Fruit fly (Drosophila melanogaster) whole organism, embryonic: ENCODE data around the gene CG4133.
A peak's percentile ranks its signal among the peaks of the same experiment; 100 is the strongest.

Experiments
- B-H2 ChIP-seq: fragments of 200-800 bp; sonication (Bioruptor generic); optimal IDR thresholded peaks from 2 replicates; lab custom pipeline; 2018; ENCODE audit warnings: missing biosample characterization, mild to moderate bottlenecking, missing genetic modification characterization
- CG11696 ChIP-seq: fragments of 200-800 bp; sonication (Bioruptor generic); IDR thresholded peaks from 2 replicates; pipeline ENCODE4 v1.3.6; 2022; ENCODE audit warnings: missing biosample characterization, missing genetic modification characterization
- CG12155 ChIP-seq: fragments of 200-800 bp; sonication (Bioruptor generic); optimal IDR thresholded peaks from 3 replicates; lab custom pipeline; 2016; ENCODE audit warnings: missing biosample characterization, missing genetic modification characterization
- CG12299 ChIP-seq: fragments of 200-800 bp; sonication (Bioruptor generic); optimal IDR thresholded peaks from 2 replicates; lab custom pipeline; 2018; ENCODE audit warnings: missing biosample characterization, mild to moderate bottlenecking, missing genetic modification characterization
- CG1603 ChIP-seq: fragments of 200-800 bp; sonication (Bioruptor generic); optimal IDR thresholded peaks from 2 replicates; lab custom pipeline; 2019; ENCODE audit warnings: missing biosample characterization, mild to moderate bottlenecking, missing genetic modification characterization, moderate library complexity
- CG16863 ChIP-seq: fragments of 200-800 bp; sonication (Bioruptor generic); optimal IDR thresholded peaks from 3 replicates; lab custom pipeline; 2016; ENCODE audit warnings: missing biosample characterization, missing genetic modification characterization
- CG17328 ChIP-seq: fragments of 200-800 bp; sonication (Bioruptor generic); IDR thresholded peaks from 2 replicates; pipeline ENCODE4 v1.3.6; 2022; ENCODE audit warnings: missing biosample characterization, missing genetic modification characterization
- CG17802 ChIP-seq: fragments of 200-800 bp; sonication (Bioruptor generic); optimal IDR thresholded peaks from 2 replicates; lab custom pipeline; 2018; ENCODE audit warnings: missing biosample characterization, mild to moderate bottlenecking, missing genetic modification characterization, moderate library complexity
- CG1792 ChIP-seq: fragments of 200-800 bp; sonication (Bioruptor generic); optimal IDR thresholded peaks from 2 replicates; lab custom pipeline; 2016; ENCODE audit warnings: missing biosample characterization, missing genetic modification characterization
- CG18011 ChIP-seq: fragments of 200-800 bp; sonication (Bioruptor generic); optimal IDR thresholded peaks from 2 replicates; lab custom pipeline; 2017; ENCODE audit warnings: missing biosample characterization, missing genetic modification characterization, mild to moderate bottlenecking, moderate library complexity, missing genotype
- CG2116 ChIP-seq: fragments of 200-800 bp; sonication (Bioruptor generic); optimal IDR thresholded peaks from 3 replicates; lab custom pipeline; 2018; ENCODE audit warnings: missing biosample characterization, mild to moderate bottlenecking, missing genetic modification characterization
- CG30403 ChIP-seq: fragments of 200-800 bp; sonication (Bioruptor generic); optimal IDR thresholded peaks from 3 replicates; lab custom pipeline; 2016; ENCODE audit warnings: missing biosample characterization, missing genetic modification characterization
- CG3163 ChIP-seq: fragments of 200-800 bp; sonication (Bioruptor generic); optimal IDR thresholded peaks from 3 replicates; lab custom pipeline; 2016; ENCODE audit warnings: missing biosample characterization, missing genetic modification characterization
- CG32532 ChIP-seq: fragments of 200-800 bp; sonication (Bioruptor generic); IDR thresholded peaks from 2 replicates; pipeline ENCODE4 v1.3.6; 2022; ENCODE audit warnings: missing biosample characterization, missing genetic modification characterization
- CG3847 ChIP-seq: fragments of 200-800 bp; sonication (Bioruptor generic); IDR thresholded peaks from 2 replicates; pipeline ENCODE4 v1.3.6; 2022; ENCODE audit warnings: missing biosample characterization, missing genetic modification characterization
- CG6254 ChIP-seq: fragments of 200-800 bp; sonication (Bioruptor generic); optimal IDR thresholded peaks from 3 replicates; lab custom pipeline; 2017; ENCODE audit warnings: mild to moderate bottlenecking, missing biosample characterization, missing genetic modification reagents, missing genetic modification characterization
- CG6689 ChIP-seq: fragments of 200-800 bp; sonication (Bioruptor generic); IDR thresholded peaks from 2 replicates; pipeline ENCODE4 v1.3.6; 2022; ENCODE audit warnings: missing biosample characterization, missing genetic modification characterization
- CG7745 ChIP-seq: fragments of 200-800 bp; sonication (Bioruptor generic); optimal IDR thresholded peaks from 2 replicates; lab custom pipeline; 2018; ENCODE audit warnings: missing biosample characterization, mild to moderate bottlenecking, missing genetic modification characterization, moderate library complexity
- CG8281 ChIP-seq: fragments of 200-800 bp; sonication (Bioruptor generic); optimal IDR thresholded peaks from 2 replicates; lab custom pipeline; 2018; ENCODE audit warnings: missing biosample characterization, mild to moderate bottlenecking, missing genetic modification characterization, moderate library complexity
- CHES-1-like ChIP-seq: fragments of 200-800 bp; sonication (Bioruptor generic); optimal IDR thresholded peaks from 2 replicates; lab custom pipeline; 2016; ENCODE audit warnings: missing biosample characterization, missing genetic modification characterization
- CoRest ChIP-seq: fragments of 200-800 bp; sonication (Bioruptor generic); optimal IDR thresholded peaks from 3 replicates; lab custom pipeline; 2018; ENCODE audit warnings: missing biosample characterization, mild to moderate bottlenecking, missing genetic modification characterization, moderate library complexity
- Dek ChIP-seq: fragments of 200-800 bp; sonication (Bioruptor generic); optimal IDR thresholded peaks from 3 replicates; lab custom pipeline; 2019; ENCODE audit warnings: missing biosample characterization, mild to moderate bottlenecking, missing genetic modification characterization, moderate library complexity
- Dip2 ChIP-seq: fragments of 200-800 bp; sonication (Bioruptor generic); IDR thresholded peaks from 2 replicates; pipeline ENCODE4 v1.3.6; 2022; ENCODE audit warnings: missing biosample characterization, missing genetic modification characterization
- Elba2 ChIP-seq: fragments of 200-800 bp; sonication (Bioruptor generic); optimal IDR thresholded peaks from 3 replicates; lab custom pipeline; 2016; ENCODE audit warnings: missing biosample characterization, missing genetic modification characterization
- Gug ChIP-seq: fragments of 200-800 bp; sonication (Bioruptor generic); IDR thresholded peaks from 4 replicates; pipeline ENCODE4 v1.3.6; 2022; ENCODE audit warnings: missing biosample characterization, missing genetic modification characterization
- Hsf ChIP-seq: fragments of 200-800 bp; sonication (Bioruptor generic); optimal IDR thresholded peaks from 3 replicates; lab custom pipeline; 2016; ENCODE audit warnings: missing biosample characterization, missing genetic modification characterization
- Lpt ChIP-seq: fragments of >200 bp; optimal IDR thresholded peaks from 2 replicates; lab custom pipeline; 2018; ENCODE audit warnings: missing biosample characterization, missing genetic modification characterization
- MBD-R2 ChIP-seq: fragments of 200-800 bp; sonication (Bioruptor generic); IDR thresholded peaks from 2 replicates; pipeline ENCODE4 v1.3.6; 2022; ENCODE audit warnings: missing biosample characterization, missing genetic modification characterization
- Med ChIP-seq: fragments of 200-800 bp; sonication (Bioruptor generic); peaks from one replicate; lab custom pipeline; 2016; ENCODE audit warnings: missing biosample characterization, missing genetic modification characterization, mild to moderate bottlenecking, inconsistent platforms, moderate library complexity
- Myb ChIP-seq: fragments of 200-800 bp; sonication (Bioruptor generic); optimal IDR thresholded peaks from 2 replicates; lab custom pipeline; 2016; ENCODE audit warnings: missing biosample characterization, missing genetic modification characterization
- Tbp ChIP-seq: fragments of >200 bp; optimal IDR thresholded peaks from 2 replicates; lab custom pipeline; 2018; ENCODE audit warnings: missing biosample characterization, missing genetic modification characterization
- YL-1 ChIP-seq: fragments of 200-800 bp; sonication (Bioruptor generic); optimal IDR thresholded peaks from 3 replicates; lab custom pipeline; 2017; ENCODE audit warnings: missing biosample characterization, mild to moderate bottlenecking, missing genetic modification characterization
- al ChIP-seq: fragments of 200-800 bp; sonication (Bioruptor generic); IDR thresholded peaks from 2 replicates; pipeline ENCODE4 v1.3.6; 2022; ENCODE audit warnings: missing biosample characterization, missing genetic modification characterization
- ato ChIP-seq: fragments of 200-800 bp; sonication (Bioruptor generic); IDR thresholded peaks from 2 replicates; pipeline ENCODE4 v1.3.6; 2022; ENCODE audit warnings: missing biosample characterization, missing genetic modification characterization; ENCODE audit not compliant: partially characterized antibody
- ems ChIP-seq: fragments of 200-800 bp; sonication (Bioruptor generic); optimal IDR thresholded peaks from 3 replicates; lab custom pipeline; 2016; ENCODE audit warnings: missing biosample characterization, missing genetic modification characterization
- ewg ChIP-seq: fragments of 200-800 bp; sonication (Bioruptor generic); optimal IDR thresholded peaks from 3 replicates; lab custom pipeline; 2017; ENCODE audit warnings: mild to moderate bottlenecking, missing biosample characterization, missing genetic modification reagents, missing genetic modification characterization
- eyg ChIP-seq: fragments of 200-800 bp; sonication (Bioruptor generic); optimal IDR thresholded peaks from 3 replicates; lab custom pipeline; 2016; ENCODE audit warnings: missing biosample characterization, missing genetic modification characterization
- ftz-f1 ChIP-seq: fragments of 200-800 bp; sonication (Bioruptor generic); optimal IDR thresholded peaks from 2 replicates; lab custom pipeline; 2016; ENCODE audit warnings: missing biosample characterization, missing genetic modification characterization
- gcm2 ChIP-seq: fragments of 200-800 bp; sonication (Bioruptor generic); optimal IDR thresholded peaks from 2 replicates; lab custom pipeline; 2016; ENCODE audit warnings: missing biosample characterization, missing genetic modification characterization
- kah ChIP-seq: fragments of 200-800 bp; sonication (Bioruptor generic); optimal IDR thresholded peaks from 2 replicates; lab custom pipeline; 2018; ENCODE audit warnings: missing biosample characterization, mild to moderate bottlenecking, missing genetic modification characterization
- lbe ChIP-seq: fragments of 200-800 bp; sonication (Bioruptor generic); optimal IDR thresholded peaks from 2 replicates; lab custom pipeline; 2016; ENCODE audit warnings: missing biosample characterization, mild to moderate bottlenecking, missing genetic modification characterization
- lov ChIP-seq, 2 experiments: fragments of 200-800 bp in 1 of 2; fragments of >200 bp in 1 of 2; sonication (Bioruptor generic) in 1 of 2; IDR thresholded peaks in 1 of 2; optimal IDR thresholded peaks in 1 of 2; 2 replicates in 1 of 2; 3 replicates in 1 of 2; pipeline versions ENCODE4 v1.3.6 to Lab custom; 2017 to 2022; ENCODE audit warnings: missing biosample characterization in 1 of 2, missing genetic modification characterization in 1 of 2
- nerfin-1 ChIP-seq: fragments of 200-800 bp; sonication (Bioruptor generic); optimal IDR thresholded peaks from 3 replicates; lab custom pipeline; 2019; ENCODE audit warnings: missing biosample characterization, mild to moderate bottlenecking, missing genetic modification characterization, moderate library complexity
- nerfin-2 ChIP-seq: fragments of 200-800 bp; sonication (Bioruptor generic); IDR thresholded peaks from 2 replicates; pipeline ENCODE4 v1.3.6; 2022; ENCODE audit warnings: missing biosample characterization, missing genetic modification characterization; ENCODE audit not compliant: partially characterized antibody
- sima ChIP-seq: fragments of 200-800 bp; sonication (Bioruptor generic); optimal IDR thresholded peaks from 2 replicates; lab custom pipeline; 2016; ENCODE audit warnings: missing biosample characterization, missing genetic modification characterization
- ttk ChIP-seq: fragments of 200-800 bp; sonication (Bioruptor generic); IDR thresholded peaks from 2 replicates; pipeline ENCODE4 v2.1.2; 2022; ENCODE audit warnings: missing biosample characterization, missing genetic modification characterization
- wor ChIP-seq: fragments of 200-800 bp; sonication (Bioruptor generic); IDR thresholded peaks from 2 replicates; pipeline ENCODE4 v1.3.6; 2022; ENCODE audit warnings: missing biosample characterization, missing genetic modification characterization

Gene CG4133

DNA sequence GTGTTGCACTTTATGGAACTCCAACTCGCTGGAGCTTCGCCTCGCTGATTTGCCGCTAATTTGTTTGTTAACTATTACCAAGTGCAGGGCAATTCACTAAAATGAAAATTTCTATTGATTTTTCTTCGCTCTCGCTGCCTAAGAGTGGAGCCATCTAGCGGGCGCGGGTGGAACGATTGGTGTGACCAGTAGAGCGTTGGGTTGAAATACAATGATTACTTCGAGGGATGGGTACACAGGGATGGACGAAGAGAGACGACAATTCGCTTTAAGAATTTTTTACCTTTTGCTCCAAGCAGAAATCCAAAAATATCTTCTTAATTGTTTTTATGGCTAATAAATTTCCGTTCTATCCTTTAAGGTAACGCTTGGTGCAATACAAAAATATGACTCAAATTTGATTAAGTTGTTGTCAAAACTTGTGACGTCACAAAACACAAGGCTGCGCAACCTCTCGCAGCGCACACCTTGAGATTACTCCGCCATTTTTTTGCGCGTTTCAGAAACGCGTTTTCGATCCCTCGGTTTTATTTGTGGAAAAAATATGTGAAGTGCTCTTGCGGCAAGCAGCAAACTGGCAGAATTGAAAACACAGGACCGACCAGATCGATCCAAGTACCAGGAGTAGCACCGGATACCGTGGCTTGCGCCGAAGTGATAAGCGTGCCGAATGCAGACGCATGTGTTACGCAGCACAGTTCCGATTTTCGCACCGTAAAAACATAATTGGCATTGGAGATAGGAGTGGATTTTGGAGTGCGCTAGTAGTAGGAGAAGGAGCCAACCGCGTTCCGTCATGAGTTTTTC is 40.5 kb upstream of the CG4133 start, which contains the start of the genes AP-2alpha and ebi (continued):
- TF ChIP-seq CG16863 (GFP tag; lab: Kevin White, UChicago) = peak; percentile 93
- peak; percentile 78 for TF ChIP-seq MBD-R2 (GFP tag; lab: Robert Waterston, UW)
- TF ChIP-seq CHES-1-like = peak; percentile 97
- peak; percentile 100 for TF ChIP-seq CG6689 (GFP tag; lab: Robert Waterston, UW)
- TF ChIP-seq kah = no peak
- TF ChIP-seq lbe (GFP tag; lab: Kevin White, UChicago) = peak; percentile 52
- TF ChIP-seq wor (GFP tag; lab: Robert Waterston, UW) = peak; percentile 81
- TF ChIP-seq CG12299 (tag; lab: Kevin White, UChicago) = peak; percentile 71
- TF ChIP-seq CG17328 (GFP tag; lab: Robert Waterston, UW) = peak; percentile 81
- peak; percentile 94 for TF ChIP-seq CG30403 (GFP tag; lab: Kevin White, UChicago)
- peak; percentile 98 for TF ChIP-seq Med
- TF ChIP-seq sima (GFP tag; lab: Kevin White, UChicago) = peak; percentile 37
- peak; percentile 75 for TF ChIP-seq ttk (GFP tag; lab: Robert Waterston, UW)
- TF ChIP-seq Elba2 (GFP tag; lab: Kevin White, UChicago) = peak; percentile 63
- TF ChIP-seq eyg (GFP tag; lab: Kevin White, UChicago) = peak; percentile 87
- TF ChIP-seq CG32532 (GFP tag; lab: Robert Waterston, UW) = peak; percentile 85
- TF ChIP-seq CG18011 (GFP tag; lab: Kevin White, UChicago) = peak; percentile 69
- TF ChIP-seq YL-1 (GFP tag; lab: Kevin White, UChicago) = peak; percentile 91
- peak; percentile 92 for TF ChIP-seq Gug
- TF ChIP-seq CG3847 (GFP tag; lab: Robert Waterston, UW) = peak; percentile 94
- TF ChIP-seq B-H2 (GFP tag; lab: Kevin White, UChicago) = peak; percentile 83
- no peak for TF ChIP-seq ato (GFP tag; lab: Robert Waterston, UW)
- TF ChIP-seq, all 482 proteins: peak for 396

DNA sequence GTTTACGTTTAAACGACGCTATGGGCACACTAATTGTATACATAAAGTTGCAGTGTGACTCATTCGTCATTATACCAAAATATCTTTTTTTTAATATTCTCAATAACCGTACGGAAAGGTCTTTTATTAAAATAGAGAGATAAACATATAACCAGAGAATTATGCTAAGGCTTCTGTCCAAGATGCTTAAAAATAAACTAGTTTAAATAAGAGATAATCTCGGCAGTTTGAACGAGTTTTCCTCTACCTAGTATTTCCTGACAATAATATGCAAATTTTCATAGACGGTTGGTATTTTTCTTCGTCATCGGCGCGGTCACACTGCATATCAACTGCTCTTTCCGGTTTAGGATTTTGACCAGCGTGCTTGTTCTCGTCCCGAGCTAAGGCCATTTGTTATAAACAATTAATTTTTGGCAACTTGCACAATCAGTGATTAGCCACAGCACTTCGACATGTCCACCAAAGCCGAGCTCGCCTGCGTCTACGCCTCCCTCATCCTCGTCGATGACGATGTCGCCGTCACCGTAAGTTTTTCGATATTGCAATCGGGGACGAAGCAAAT is 35.6 kb upstream of the CG4133 start, which contains the start of the genes CG13690 and RpLP1:
CG13690 (minus strand) TSS at position 33 of the 565 bp plus-strand sequence.
RpLP1 (plus strand) TSS at position 333 of the 565 bp plus-strand sequence.
- TF ChIP-seq nerfin-1 (peak; percentile 72), Hsf (GFP tag; lab: Kevin White, UChicago) (peak; percentile 78), Dek (tag; lab: Kevin White, UChicago) (peak; percentile 61), CG1603 (tag; lab: Kevin White, UChicago) (peak; percentile 70), CG12155 (peak; percentile 56), CG6254 (GFP tag; lab: Kevin White, UChicago) (peak; percentile 21), lov (optimal IDR thresholded peaks at IDR 0.05; lab: Kevin White, UChicago) (no peak), lov (GFP tag; IDR thresholded peaks at IDR 0.05; lab: Robert Waterston, UW) (peak; percentile 77; the same call in 2 of the 3 replicates), CoRest (tag; lab: Kevin White, UChicago) (peak; percentile 73), CG2116 (GFP tag; lab: Kevin White, UChicago) (peak; percentile 88), Lpt (GFP tag; lab: Kevin White, UChicago) (no peak), ewg (GFP tag; lab: Kevin White, UChicago) (peak; percentile 61), CHES-1-like (peak; percentile 76), ftz-f1 (GFP tag; lab: Kevin White, UChicago) (peak; percentile 23), CG7745 (peak; percentile 2), nerfin-2 (GFP tag; lab: Robert Waterston, UW) (no peak), Tbp (peak; percentile 45), CG11696 (GFP tag; lab: Robert Waterston, UW) (0 out of 2 replicates have a peak, but pooled peaks have one; percentile 39), CG3163 (GFP tag; lab: Kevin White, UChicago) (peak; percentile 41), CG17802 (tag; lab: Kevin White, UChicago) (peak; percentile 9), Dip2 (GFP tag; lab: Robert Waterston, UW) (no peak), CG3847 (GFP tag; lab: Robert Waterston, UW) (peak; percentile 49), gcm2 (GFP tag; lab: Kevin White, UChicago) (peak; percentile 62), CG1792 (GFP tag; lab: Kevin White, UChicago) (peak; percentile 51), Myb (GFP tag; lab: Kevin White, UChicago) (peak; percentile 46), ems (GFP tag; lab: Kevin White, UChicago) (peak; percentile 53), al (GFP tag; lab: Robert Waterston, UW) (no peak), CG8281 (tag; lab: Kevin White, UChicago) (peak; percentile 17)
